Worm (Caenorhabditis elegans) whole organism, L4 larva: ENCODE measurements around the gene R01B10.3.
A peak's percentile ranks its signal among the peaks of the same experiment; 100 is the strongest.

Experiments used
- F49E8.2 ChIP-seq: sonication (generic microtip); optimal IDR thresholded peaks from 2 replicates; lab custom pipeline; 2016; ENCODE audit warnings: missing compliant biosample characterization, mild to moderate bottlenecking, missing genetic modification characterization, borderline replicate concordance
- Y48G9A.11 ChIP-seq: fragments of 200-800 bp; sonication (Bioruptor generic); IDR thresholded peaks from 2 replicates; pipeline ENCODE4 v1.3.6; 2022; ENCODE audit warnings: missing genetic modification reagents, missing genetic modification characterization, missing compliant biosample characterization
- aha-1 ChIP-seq: fragments of 150-350 bp; peaks from one replicate; lab custom pipeline; 2014; ENCODE audit warnings: missing biosample characterization, missing genetic modification characterization
- arid-1 ChIP-seq: fragments of 200-800 bp; sonication (Bioruptor generic); conservative IDR thresholded peaks from 2 replicates; pipeline ENCODE4 v1.3.6; 2022; ENCODE audit warnings: missing genetic modification reagents, missing genetic modification characterization, missing compliant biosample characterization
- ceh-20 ChIP-seq: fragments of 200-800 bp; sonication (Bioruptor generic); IDR thresholded peaks from 2 replicates; pipeline ENCODE4 v1.3.6; 2022; ENCODE audit warnings: missing genetic modification reagents, missing genetic modification characterization, missing compliant biosample characterization
- ceh-32 ChIP-seq: sonication (generic microtip); optimal IDR thresholded peaks from 2 replicates; lab custom pipeline; 2016; ENCODE audit warnings: mild to moderate bottlenecking, missing genetic modification characterization, missing compliant biosample characterization; ENCODE audit not compliant: poor library complexity
- ceh-44 ChIP-seq: fragments of 200-800 bp; sonication (Bioruptor generic); IDR thresholded peaks from 2 replicates; pipeline ENCODE4 v1.3.6; 2022; ENCODE audit warnings: missing genetic modification reagents, missing genetic modification characterization, missing compliant biosample characterization
- ces-1 ChIP-seq: fragments of 150-350 bp; sonication (generic microtip); optimal IDR thresholded peaks from 4 replicates; lab custom pipeline; 2014; ENCODE audit warnings: missing biosample characterization, missing genetic modification reagents, missing genetic modification characterization
- daf-16 ChIP-seq, 3 experiments: sonication (generic microtip); optimal IDR thresholded peaks; 2 replicates each; lab custom pipeline; 2016 to 2017; ENCODE audit warnings: missing genetic modification characterization in 3 of 3, missing genetic modification reagents in 3 of 3, mild to moderate bottlenecking in 2 of 3, missing compliant biosample characterization in 2 of 3, missing biosample characterization in 1 of 3, moderate library complexity in 1 of 3
- duxl-1 ChIP-seq: sonication (generic microtip); optimal IDR thresholded peaks from 2 replicates; lab custom pipeline; 2016; ENCODE audit warnings: mild to moderate bottlenecking, missing genetic modification characterization, moderate library complexity, missing compliant biosample characterization; ENCODE audit not compliant: poor library complexity
- egl-43 ChIP-seq: fragments of 200-800 bp; sonication (Bioruptor generic); IDR thresholded peaks from 2 replicates; pipeline ENCODE4 v1.3.6; 2022; ENCODE audit warnings: missing genetic modification reagents, missing genetic modification characterization, missing compliant biosample characterization
- hif-1 ChIP-seq, 2 experiments: sonication (generic microtip); optimal IDR thresholded peaks; 2 replicates each; lab custom pipeline; 2016 to 2017; ENCODE audit warnings: missing compliant biosample characterization in 2 of 2, missing genetic modification characterization in 2 of 2, missing genetic modification reagents in 2 of 2, missing genotype in 2 of 2, mild to moderate bottlenecking in 1 of 2
- hlh-11 ChIP-seq: fragments of 200-800 bp; sonication (Bioruptor generic); optimal IDR thresholded peaks from 2 replicates; lab custom pipeline; 2018; ENCODE audit warnings: mild to moderate bottlenecking, missing genetic modification characterization, missing compliant biosample characterization
- lin-38 ChIP-seq: fragments of 200-800 bp; sonication (Bioruptor generic); IDR thresholded peaks from 2 replicates; pipeline ENCODE4 v1.3.6; 2022; ENCODE audit warnings: missing genetic modification reagents, missing genetic modification characterization, missing compliant biosample characterization
- madf-5 ChIP-seq, 2 experiments: fragments of 200-800 bp; sonication (Bioruptor generic); IDR thresholded peaks; 2 replicates each; pipeline ENCODE4 v1.3.6; 2022; ENCODE audit warnings: missing compliant biosample characterization in 2 of 2, missing genetic modification characterization in 2 of 2
- nhr-10 ChIP-seq: fragments of 150-350 bp; optimal IDR thresholded peaks from 2 replicates; lab custom pipeline; 2014; ENCODE audit warnings: missing biosample characterization, missing genetic modification characterization
- nhr-102 ChIP-seq: sonication (generic microtip); optimal IDR thresholded peaks from 2 replicates; lab custom pipeline; 2016; ENCODE audit warnings: mild to moderate bottlenecking, missing genetic modification characterization, moderate library complexity, missing compliant biosample characterization
- nhr-28 ChIP-seq: fragments of 150-350 bp; optimal IDR thresholded peaks from 2 replicates; lab custom pipeline; 2014; ENCODE audit warnings: missing biosample characterization, missing genetic modification characterization
- nhr-76 ChIP-seq: fragments of 150-350 bp; optimal IDR thresholded peaks from 2 replicates; lab custom pipeline; 2014; ENCODE audit warnings: missing biosample characterization, missing genetic modification characterization
- snpc-1.2 ChIP-seq: fragments of 200-800 bp; sonication (Bioruptor generic); IDR thresholded peaks from 2 replicates; pipeline ENCODE4 v1.3.6; 2022; ENCODE audit warnings: missing genetic modification reagents, missing genetic modification characterization, missing compliant biosample characterization
- spr-3 ChIP-seq: fragments of 200-800 bp; sonication (Bioruptor generic); optimal IDR thresholded peaks from 2 replicates; lab custom pipeline; 2018; ENCODE audit warnings: mild to moderate bottlenecking, missing genetic modification characterization, missing compliant biosample characterization
- unc-130 ChIP-seq: sonication (generic microtip); optimal IDR thresholded peaks from 2 replicates; lab custom pipeline; 2016; ENCODE audit warnings: missing genetic modification reagents, missing genetic modification characterization, missing compliant biosample characterization

Gene R01B10.3

ce11 chrV:6000368-6000802 lies 44.5 kb downstream of the R01B10.3 start (continued):
- TF ChIP-seq nhr-76 (tag; lab: Kevin White, UChicago) (peak; percentile 33), madf-5 (GFP tag; IDR thresholded peaks at IDR 0.05; lab: Robert Waterston, UW) (peak in 1 of 2 experiments; percentile 59; a peak in 1 of 4 replicates), ceh-32 (no peak)
- TF ChIP-seq, all 104 proteins: peak for 63

- TF ChIP-seq Y48G9A.11 (GFP tag; lab: Robert Waterston, UW) (peak; percentile 63; the same call in 1 of the 2 replicates), hlh-11 (no peak), unc-130 (GFP tag; lab: Kevin White, UChicago) (peak; percentile 18), snpc-1.2 (GFP tag; lab: Robert Waterston, UW) (0 out of 2 replicates have a peak, but pooled peaks have one; percentile 27), ces-1 (GFP tag; lab: Kevin White, UChicago) (no peak), ceh-20 (GFP tag; lab: Robert Waterston, UW) (no peak), egl-43 (GFP tag; lab: Robert Waterston, UW) (no peak), hif-1 (tag; optimal IDR thresholded peaks at IDR 0.05; lab: Kevin White, UChicago) (no peak), F49E8.2 (tag; lab: Kevin White, UChicago) (peak; percentile 32), nhr-28 (tag; lab: Kevin White, UChicago) (no peak), spr-3 (GFP tag; lab: Kevin White, UChicago) (no peak), ceh-44 (GFP tag; lab: Robert Waterston, UW) (no peak), nhr-102 (tag; lab: Kevin White, UChicago) (no peak), lin-38 (peak; percentile 44; the same call in 1 of the 2 replicates), nhr-10 (no peak), arid-1 (GFP tag; lab: Robert Waterston, UW) (no peak)
Measured at ce11 chrV:5996114-5996513, 48.8 kb downstream of the R01B10.3 start, which contains the start of gene cpg-4. Gene cpg-4, plus strand, starts transcription at chrV:5996416.

ce11 chrV:5995598-5995997 lies 49.3 kb downstream of the R01B10.3 start:
- TF ChIP-seq duxl-1 (tag; lab: Kevin White, UChicago) (no peak), daf-16 (GFP tag; optimal IDR thresholded peaks at IDR 0.05; lab: Kevin White, UChicago) (peak in 1 of 2 experiments; percentile 30), daf-16 (tag; optimal IDR thresholded peaks at IDR 0.05; lab: Kevin White, UChicago) (no peak), aha-1 (tag; lab: Kevin White, UChicago) (peak; percentile 17)
